Fruit fly (Drosophila melanogaster) whole organism, embryonic: ENCODE data around the gene Sec10.
A peak's percentile ranks its signal among the peaks of the same experiment; 100 is the strongest.

Source experiments
- ATbp ChIP-seq: fragments of 200-800 bp; sonication (Bioruptor generic); optimal IDR thresholded peaks from 2 replicates; lab custom pipeline; 2017; ENCODE audit warnings: missing biosample characterization, mild to moderate bottlenecking, missing genetic modification characterization, missing genetic modification reagents
- CG10366 ChIP-seq: fragments of 200-800 bp; sonication (Bioruptor generic); IDR thresholded peaks from 2 replicates; pipeline ENCODE4 v1.3.6; 2022; ENCODE audit warnings: missing biosample characterization, missing genetic modification characterization
- CG10565 ChIP-seq: fragments of 200-800 bp; sonication (Bioruptor generic); optimal IDR thresholded peaks from 3 replicates; lab custom pipeline; 2016; ENCODE audit warnings: missing biosample characterization, mild to moderate bottlenecking, missing genetic modification characterization
- CG11247 ChIP-seq: fragments of 200-800 bp; sonication (Bioruptor generic); IDR thresholded peaks from 2 replicates; pipeline ENCODE4 v1.3.6; 2022; ENCODE audit warnings: missing biosample characterization, missing genetic modification characterization
- CG11456 ChIP-seq: fragments of 200-800 bp; sonication (Bioruptor generic); IDR thresholded peaks from 3 replicates; pipeline ENCODE4 v1.3.6; 2022; ENCODE audit warnings: missing biosample characterization, missing genetic modification characterization
- CG12104 ChIP-seq: fragments of 200-800 bp; sonication (Bioruptor generic); optimal IDR thresholded peaks from 3 replicates; lab custom pipeline; 2016; ENCODE audit warnings: missing biosample characterization, missing genetic modification characterization
- CG12391 ChIP-seq: fragments of 200-800 bp; sonication (Bioruptor generic); optimal IDR thresholded peaks from 3 replicates; lab custom pipeline; 2018; ENCODE audit warnings: missing biosample characterization, mild to moderate bottlenecking, missing genetic modification characterization, moderate library complexity
- CG13296 ChIP-seq: fragments of 200-800 bp; sonication (Bioruptor generic); optimal IDR thresholded peaks from 3 replicates; lab custom pipeline; 2018; ENCODE audit warnings: missing biosample characterization, mild to moderate bottlenecking, missing genetic modification characterization
- CG14965 ChIP-seq: fragments of 200-800 bp; sonication (Bioruptor generic); optimal IDR thresholded peaks from 2 replicates; lab custom pipeline; 2016; ENCODE audit warnings: missing biosample characterization, missing genetic modification characterization, borderline replicate concordance
- CG18599 ChIP-seq: fragments of 200-800 bp; sonication (Bioruptor generic); optimal IDR thresholded peaks from 3 replicates; lab custom pipeline; 2017; ENCODE audit warnings: missing biosample characterization, missing genetic modification characterization, mild to moderate bottlenecking, moderate library complexity, missing genetic modification reagents
- CG2678 ChIP-seq: fragments of 200-800 bp; sonication (Bioruptor generic); optimal IDR thresholded peaks from 3 replicates; lab custom pipeline; 2019; ENCODE audit warnings: missing biosample characterization, mild to moderate bottlenecking, missing genetic modification characterization, moderate library complexity
- CG2712 ChIP-seq: fragments of 200-800 bp; optimal IDR thresholded peaks from 3 replicates; lab custom pipeline; 2019; ENCODE audit warnings: missing biosample characterization, mild to moderate bottlenecking, missing genetic modification characterization, moderate library complexity
- CG30431 ChIP-seq: fragments of 200-800 bp; sonication (Bioruptor generic); optimal IDR thresholded peaks from 2 replicates; lab custom pipeline; 2017; ENCODE audit warnings: missing biosample characterization, missing genetic modification characterization
- CG34422 ChIP-seq: fragments of 200-800 bp; sonication (Bioruptor generic); IDR thresholded peaks from 3 replicates; pipeline ENCODE4 v1.3.6; 2022; ENCODE audit warnings: missing biosample characterization, missing genetic modification characterization
- CG5245 ChIP-seq: fragments of 200-800 bp; sonication (Bioruptor generic); optimal IDR thresholded peaks from 3 replicates; lab custom pipeline; 2016; ENCODE audit warnings: missing biosample characterization, missing genetic modification characterization
- CG7928 ChIP-seq: fragments of 200-800 bp; sonication (Bioruptor generic); optimal IDR thresholded peaks from 2 replicates; lab custom pipeline; 2017; ENCODE audit warnings: missing biosample characterization, mild to moderate bottlenecking, missing genetic modification characterization
- CG8290 ChIP-seq, 3 experiments: fragments of 200-800 bp; sonication (Bioruptor generic); optimal IDR thresholded peaks; 2 replicates each; lab custom pipeline; 2016 to 2019; ENCODE audit warnings: missing biosample characterization in 3 of 3, missing genetic modification characterization in 3 of 3, mild to moderate bottlenecking in 2 of 3, moderate library complexity in 1 of 3
- CG8478 ChIP-seq: fragments of >200 bp; optimal IDR thresholded peaks from 2 replicates; lab custom pipeline; 2018
- Camta ChIP-seq: fragments of 200-800 bp; sonication (Bioruptor generic); optimal IDR thresholded peaks from 2 replicates; lab custom pipeline; 2016; ENCODE audit warnings: missing biosample characterization, missing genetic modification characterization
- Dbx ChIP-seq: fragments of 200-800 bp; sonication (Bioruptor generic); IDR thresholded peaks from 3 replicates; pipeline ENCODE4 v1.3.6; 2022; ENCODE audit warnings: missing biosample characterization, missing genetic modification characterization
- Hr51 ChIP-seq, 2 experiments: fragments of 200-800 bp; sonication (Bioruptor generic); optimal IDR thresholded peaks; 2 replicates in 1 of 2; 3 replicates in 1 of 2; lab custom pipeline; 2016 to 2018; ENCODE audit warnings: missing biosample characterization in 2 of 2, missing genetic modification characterization in 2 of 2, mild to moderate bottlenecking in 1 of 2, moderate library complexity in 1 of 2
- NC2α ChIP-seq: fragments of 200-800 bp; sonication (Bioruptor generic); optimal IDR thresholded peaks from 2 replicates; lab custom pipeline; 2016; ENCODE audit warnings: missing biosample characterization, missing genetic modification characterization
- Ptx1 ChIP-seq: fragments of 200-800 bp; sonication (Bioruptor generic); IDR thresholded peaks from 2 replicates; pipeline ENCODE4 v1.3.6; 2022; ENCODE audit warnings: missing biosample characterization, missing genetic modification characterization
- Rfx ChIP-seq: fragments of 200-800 bp; sonication (Bioruptor generic); IDR thresholded peaks from 2 replicates; pipeline ENCODE4 v1.3.6; 2022; ENCODE audit warnings: missing biosample characterization, missing genetic modification characterization
- Xrp1 ChIP-seq: fragments of 200-800 bp; sonication (Bioruptor generic); IDR thresholded peaks from 2 replicates; pipeline ENCODE4 v1.3.6; 2022; ENCODE audit warnings: missing biosample characterization, missing genetic modification characterization
- bab2 ChIP-seq: fragments of 200-800 bp; sonication (Bioruptor generic); optimal IDR thresholded peaks from 2 replicates; lab custom pipeline; 2016; ENCODE audit warnings: missing biosample characterization, missing genetic modification characterization
- br ChIP-seq: fragments of >200 bp; optimal IDR thresholded peaks from 2 replicates; lab custom pipeline; 2017
- bsh ChIP-seq, 2 experiments: fragments of 200-800 bp; sonication (Bioruptor generic); optimal IDR thresholded peaks; 2 replicates each; lab custom pipeline; 2017 to 2018; ENCODE audit warnings: mild to moderate bottlenecking in 2 of 2, missing biosample characterization in 2 of 2, missing genetic modification characterization in 2 of 2, moderate library complexity in 1 of 2
- cato ChIP-seq: fragments of 200-800 bp; sonication (Bioruptor generic); optimal IDR thresholded peaks from 2 replicates; lab custom pipeline; 2016; ENCODE audit warnings: missing biosample characterization, missing genetic modification characterization, borderline replicate concordance
- cg ChIP-seq: fragments of 200-800 bp; sonication (Bioruptor generic); optimal IDR thresholded peaks from 3 replicates; lab custom pipeline; 2019; ENCODE audit warnings: missing biosample characterization, mild to moderate bottlenecking, missing genetic modification characterization, moderate library complexity
- emc ChIP-seq: fragments of 200-800 bp; sonication (Bioruptor generic); optimal IDR thresholded peaks from 2 replicates; lab custom pipeline; 2016; ENCODE audit warnings: missing biosample characterization, missing genetic modification characterization
- ems ChIP-seq: fragments of 200-800 bp; sonication (Bioruptor generic); optimal IDR thresholded peaks from 3 replicates; lab custom pipeline; 2016; ENCODE audit warnings: missing biosample characterization, missing genetic modification characterization
- fd96Cb ChIP-seq: fragments of 200-800 bp; sonication (Bioruptor generic); optimal IDR thresholded peaks from 2 replicates; lab custom pipeline; 2018; ENCODE audit warnings: missing biosample characterization, mild to moderate bottlenecking, missing genetic modification characterization, moderate library complexity
- fu2 ChIP-seq: fragments of 200-800 bp; sonication (Bioruptor generic); optimal IDR thresholded peaks from 2 replicates; lab custom pipeline; 2016; ENCODE audit warnings: missing biosample characterization, missing genetic modification characterization
- gt ChIP-seq: fragments of 200-800 bp; sonication (Bioruptor generic); IDR thresholded peaks from 2 replicates; pipeline ENCODE4 v1.3.6; 2022; ENCODE audit warnings: missing biosample characterization, missing genetic modification characterization
- hb ChIP-seq: fragments of 200-800 bp; sonication (Bioruptor generic); IDR thresholded peaks from 3 replicates; pipeline ENCODE4 v1.3.6; 2022; ENCODE audit warnings: missing biosample characterization, missing genetic modification characterization; ENCODE audit not compliant: partially characterized antibody
- lov ChIP-seq, 2 experiments: fragments of 200-800 bp in 1 of 2; fragments of >200 bp in 1 of 2; sonication (Bioruptor generic) in 1 of 2; IDR thresholded peaks in 1 of 2; optimal IDR thresholded peaks in 1 of 2; 2 replicates in 1 of 2; 3 replicates in 1 of 2; pipeline versions ENCODE4 v1.3.6 to Lab custom; 2017 to 2022; ENCODE audit warnings: missing biosample characterization in 1 of 2, missing genetic modification characterization in 1 of 2
- mam ChIP-seq: fragments of 200-800 bp; sonication (Bioruptor generic); optimal IDR thresholded peaks from 3 replicates; lab custom pipeline; 2016; ENCODE audit warnings: missing biosample characterization, missing genetic modification characterization
- mirr ChIP-seq: fragments of 200-800 bp; sonication (Bioruptor generic); optimal IDR thresholded peaks from 3 replicates; lab custom pipeline; 2018; ENCODE audit warnings: missing biosample characterization, mild to moderate bottlenecking, missing genetic modification characterization
- mld ChIP-seq: fragments of 200-800 bp; sonication (Bioruptor generic); IDR thresholded peaks from 3 replicates; pipeline ENCODE4 v1.3.6; 2022; ENCODE audit warnings: missing biosample characterization, missing genetic modification characterization; ENCODE audit not compliant: partially characterized antibody
- nmo ChIP-seq: fragments of 200-800 bp; sonication (Bioruptor generic); optimal IDR thresholded peaks from 2 replicates; lab custom pipeline; 2018; ENCODE audit warnings: missing biosample characterization, mild to moderate bottlenecking, missing genetic modification characterization, moderate library complexity
- nom ChIP-seq: fragments of 200-800 bp; sonication (Bioruptor generic); optimal IDR thresholded peaks from 2 replicates; lab custom pipeline; 2017; ENCODE audit warnings: missing biosample characterization, missing genetic modification characterization, mild to moderate bottlenecking, moderate library complexity, missing genetic modification reagents
- pan ChIP-seq, 4 experiments: fragments of >200 bp in 3 of 4; fragments of 200-800 bp in 1 of 4; sonication (Bioruptor generic) in 1 of 4; optimal IDR thresholded peaks in 3 of 4; IDR thresholded peaks in 1 of 4; 2 replicates each; pipeline versions ENCODE4 v1.3.6 to Lab custom; 2017 to 2022; ENCODE audit warnings: missing biosample characterization in 2 of 4, missing genetic modification characterization in 2 of 4, mixed read lengths in 1 of 4
- pzg ChIP-seq: fragments of 200-800 bp; sonication (Bioruptor generic); optimal IDR thresholded peaks from 3 replicates; lab custom pipeline; 2018; ENCODE audit warnings: missing biosample characterization, mild to moderate bottlenecking, missing genetic modification characterization, moderate library complexity
- ranshi ChIP-seq: fragments of 200-800 bp; sonication (Bioruptor generic); IDR thresholded peaks from 2 replicates; pipeline ENCODE4 v1.3.6; 2022; ENCODE audit warnings: missing biosample characterization, missing genetic modification characterization
- rib ChIP-seq: fragments of 200-800 bp; sonication (Bioruptor generic); IDR thresholded peaks from 2 replicates; pipeline ENCODE4 v1.3.6; 2022; ENCODE audit warnings: missing biosample characterization, missing genetic modification characterization
- sima ChIP-seq: fragments of 200-800 bp; sonication (Bioruptor generic); optimal IDR thresholded peaks from 2 replicates; lab custom pipeline; 2016; ENCODE audit warnings: missing biosample characterization, missing genetic modification characterization
- tin ChIP-seq: fragments of 200-800 bp; sonication (Bioruptor generic); optimal IDR thresholded peaks from 3 replicates; lab custom pipeline; 2016; ENCODE audit warnings: missing biosample characterization, missing genetic modification characterization
- twi ChIP-seq: fragments of 200-800 bp; optimal IDR thresholded peaks from 2 replicates; lab custom pipeline; 2019; ENCODE audit warnings: missing biosample characterization, mild to moderate bottlenecking, missing genetic modification characterization, moderate library complexity
- zfh1 ChIP-seq: fragments of 200-800 bp; sonication (Bioruptor generic); IDR thresholded peaks from 3 replicates; pipeline ENCODE4 v1.3.6; 2022; ENCODE audit warnings: missing biosample characterization, missing genetic modification characterization

The Sec10 gene

dm6 chr3R:24142971-24143370, 8.3 kb downstream of the Sec10 start (continued):
- TF ChIP-seq CG34422 = no peak
- no peak for TF ChIP-seq hb (GFP tag; lab: Robert Waterston, UW)
- TF ChIP-seq ATbp (GFP tag; lab: Kevin White, UChicago) = peak; percentile 26
- peak; percentile 10 for TF ChIP-seq mam
- no peak for TF ChIP-seq CG8478 (lab: Kevin White, UChicago)
- TF ChIP-seq cg = no peak
- no peak for TF ChIP-seq lov (optimal IDR thresholded peaks at IDR 0.05; lab: Kevin White, UChicago)
- TF ChIP-seq lov (GFP tag; IDR thresholded peaks at IDR 0.05; lab: Robert Waterston, UW) = no peak
- no peak for TF ChIP-seq Camta (GFP tag; lab: Kevin White, UChicago)
- peak; percentile 40 for TF ChIP-seq fd96Cb
- peak; percentile 51; the same call in 1 of the 2 replicates for TF ChIP-seq Ptx1 (GFP tag; lab: Robert Waterston, UW)
- peak; percentile 53; the same call in 1 of the 3 replicates for TF ChIP-seq zfh1 (GFP tag; lab: Robert Waterston, UW)
- TF ChIP-seq emc (GFP tag; lab: Kevin White, UChicago) = no peak
- peak; percentile 21; the same call in 1 of the 2 replicates for TF ChIP-seq CG10366 (GFP tag; lab: Robert Waterston, UW)
- no peak for TF ChIP-seq CG11456 (GFP tag; lab: Robert Waterston, UW)
- no peak for TF ChIP-seq fu2
- TF ChIP-seq Dbx (GFP tag; lab: Robert Waterston, UW) = no peak
- no peak for TF ChIP-seq cato (GFP tag; lab: Kevin White, UChicago)
- no peak for TF ChIP-seq CG13296 (GFP tag; lab: Kevin White, UChicago)
- peak; percentile 47 for TF ChIP-seq CG2678 (tag; lab: Kevin White, UChicago)
- TF ChIP-seq sima (GFP tag; lab: Kevin White, UChicago) = no peak
- TF ChIP-seq ranshi (GFP tag; lab: Robert Waterston, UW) = 0 out of 2 replicates have a peak, but pooled peaks have one; percentile 21
- TF ChIP-seq NC2α (GFP tag; lab: Kevin White, UChicago) = no peak
- TF ChIP-seq pzg (GFP tag; lab: Kevin White, UChicago) = no peak
- TF ChIP-seq bab2 = peak; percentile 8
- TF ChIP-seq pan (optimal IDR thresholded peaks at IDR 0.05; lab: Kevin White, UChicago) = no peak
- no peak for TF ChIP-seq pan (GFP tag; optimal IDR thresholded peaks at IDR 0.05 in 1 of 2, IDR thresholded peaks at IDR 0.05 in 1 of 2)
- TF ChIP-seq Rfx (GFP tag; lab: Robert Waterston, UW) = no peak
- TF ChIP-seq mirr (GFP tag; lab: Kevin White, UChicago) = no peak
- peak; percentile 18 for TF ChIP-seq CG5245 (GFP tag; lab: Kevin White, UChicago)
- peak; percentile 32; the same call in 1 of the 2 replicates for TF ChIP-seq Xrp1 (GFP tag; lab: Robert Waterston, UW)
- TF ChIP-seq CG11247 (GFP tag; lab: Robert Waterston, UW) = 0 out of 2 replicates have a peak, but pooled peaks have one; percentile 14
- TF ChIP-seq gt = no peak
- TF ChIP-seq CG30431 (GFP tag; lab: Kevin White, UChicago) = no peak
- peak; percentile 30 to 58 for TF ChIP-seq bsh (GFP tag; optimal IDR thresholded peaks at IDR 0.05; lab: Kevin White, UChicago)
- peak; percentile 81 for TF ChIP-seq nom
- no peak for TF ChIP-seq CG12104 (GFP tag; lab: Kevin White, UChicago)
- TF ChIP-seq CG18599 (GFP tag; lab: Kevin White, UChicago) = no peak
- TF ChIP-seq ems (GFP tag; lab: Kevin White, UChicago) = peak; percentile 0
- TF ChIP-seq CG7928 (GFP tag; lab: Kevin White, UChicago) = no peak
- no peak for TF ChIP-seq mld (GFP tag; lab: Robert Waterston, UW)
- peak; percentile 19 for TF ChIP-seq tin (GFP tag; lab: Kevin White, UChicago)
- no peak for TF ChIP-seq CG10565 (GFP tag; lab: Kevin White, UChicago)
- TF ChIP-seq br (lab: Kevin White, UChicago) = no peak
- peak; percentile 40 for TF ChIP-seq nmo (GFP tag; lab: Kevin White, UChicago)
- TF ChIP-seq twi (tag; lab: Kevin White, UChicago) = no peak
- peak; percentile 58 for TF ChIP-seq CG2712 (tag; lab: Kevin White, UChicago)
- no peak for TF ChIP-seq rib (GFP tag; lab: Robert Waterston, UW)
- TF ChIP-seq Hr51 (GFP tag; optimal IDR thresholded peaks at IDR 0.05; lab: Kevin White, UChicago) = peak in 1 of 2 experiments; percentile 20
- TF ChIP-seq CG14965 (GFP tag; lab: Kevin White, UChicago) = no peak
- peak; percentile 36 for TF ChIP-seq CG12391
- no peak for TF ChIP-seq CG8290 (GFP tag; optimal IDR thresholded peaks at IDR 0.05; lab: Kevin White, UChicago)
- no peak for TF ChIP-seq CG8290 (tag; optimal IDR thresholded peaks at IDR 0.05; lab: Kevin White, UChicago)
